Worm (Caenorhabditis elegans): Measurements from ENCODE around the gene mtl-1.

ce11 chrV:6666557-6666956 is 25.1 kb downstream of the mtl-1 start:
- no peak for TF ChIP-seq madf-6 (GFP tag; IDR thresholded peaks at IDR 0.05)
- no peak for TF ChIP-seq sdz-38 (tag; optimal IDR thresholded peaks at IDR 0.05)
- no peak for TF ChIP-seq snpc-4 (GFP tag; optimal IDR thresholded peaks at IDR 0.05)
- TF ChIP-seq snpc-4 (tag; optimal IDR thresholded peaks at IDR 0.05), result no peak
- no peak for TF ChIP-seq C17E4.6 (GFP tag; IDR thresholded peaks at IDR 0.05)
- TF ChIP-seq let-607 (tag; optimal IDR thresholded peaks at IDR 0.05), result no peak
- no peak for TF ChIP-seq dpl-1 (GFP tag; optimal IDR thresholded peaks at IDR 0.05)
- TF ChIP-seq C06A6.2 (GFP tag; conservative IDR thresholded peaks at IDR 0.05), result no peak
- no peak for TF ChIP-seq hmg-1.2 (GFP tag; IDR thresholded peaks at IDR 0.05)
- TF ChIP-seq madf-3 (GFP tag; IDR thresholded peaks at IDR 0.05), result no peak
- peak; percentile 33 for TF ChIP-seq nhr-80 (tag; optimal IDR thresholded peaks at IDR 0.05)
- TF ChIP-seq unc-62 (GFP tag; optimal IDR thresholded peaks at IDR 0.05), result no peak
- no peak for TF ChIP-seq ceh-58 (GFP tag; IDR thresholded peaks at IDR 0.05)
- TF ChIP-seq ama-1 (optimal IDR thresholded peaks at IDR 0.05), result no peak
- TF ChIP-seq ama-1 (GFP tag; optimal IDR thresholded peaks at IDR 0.05), result no peak
- TF ChIP-seq somi-1 (GFP tag; optimal IDR thresholded peaks at IDR 0.05), result no peak

Measured in whole organism, young adult.